Worm (Caenorhabditis elegans): ENCODE data around the gene K03H6.4.

DNA sequence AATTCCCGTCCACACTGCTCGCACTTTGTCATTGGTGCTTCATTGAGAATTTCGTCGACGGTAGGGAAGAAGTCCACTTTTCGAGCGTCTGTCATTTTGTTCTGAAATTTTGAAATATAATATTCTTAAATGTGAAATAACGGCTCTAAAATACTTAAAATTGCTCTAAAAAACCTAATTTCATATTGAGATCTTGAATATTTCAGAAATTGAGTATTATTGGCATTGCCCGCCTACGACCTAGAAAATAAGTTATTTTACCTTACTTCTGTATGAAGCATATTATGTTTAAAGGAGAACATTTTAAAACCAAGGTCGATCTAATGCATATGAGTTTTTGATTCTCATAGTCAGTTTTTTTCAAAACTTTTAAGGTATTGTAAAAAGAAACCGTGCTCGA is 29.0 kb upstream of the K03H6.4 start, which contains the start of gene C34H4.5:
- TF ChIP-seq unc-130 (tag; optimal IDR thresholded peaks at IDR 0.05): no peak
- TF ChIP-seq nhr-11 (tag; optimal IDR thresholded peaks at IDR 0.05): no peak
- TF ChIP-seq dpl-1 (GFP tag; optimal IDR thresholded peaks at IDR 0.05): no peak
- TF ChIP-seq unc-30 (tag; optimal IDR thresholded peaks at IDR 0.05): no peak
- TF ChIP-seq efl-1 (optimal IDR thresholded peaks at IDR 0.05): no peak
- TF ChIP-seq efl-1 (GFP tag; optimal IDR thresholded peaks at IDR 0.05 in 1 of 2): no peak
- no peak for TF ChIP-seq sptf-1 (tag; optimal IDR thresholded peaks at IDR 0.05)
- no peak for TF ChIP-seq snpc-4 (tag; optimal IDR thresholded peaks at IDR 0.05)
- TF ChIP-seq ama-1 (optimal IDR thresholded peaks at IDR 0.05): no peak
